Worm (Caenorhabditis elegans): ENCODE results near the gene clec-160.

clec-160 gene

DNA sequence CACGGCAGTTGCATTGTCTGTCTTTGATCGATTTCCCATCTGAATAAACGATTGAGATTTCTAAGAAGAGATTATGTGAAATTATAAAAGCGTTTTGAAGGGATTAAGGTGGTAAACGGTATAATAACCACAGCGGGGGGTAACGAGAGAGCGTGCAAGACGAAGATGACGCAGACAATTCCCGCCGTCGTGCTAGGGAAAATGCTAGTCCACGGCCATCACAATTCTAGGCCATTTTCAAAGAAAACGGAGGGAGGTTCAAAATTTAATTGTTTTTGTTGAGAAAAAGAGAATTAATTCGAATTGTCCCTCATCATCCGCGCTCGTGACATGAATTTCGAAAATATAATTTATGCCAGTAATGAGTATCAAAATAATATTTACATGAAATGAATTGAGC, 43.3 kb upstream of the clec-160 start, which contains the start of gene F10E9.11:
F10E9.11 (minus strand) TSS at position 161 of the 400 bp plus-strand sequence.
- TF ChIP-seq nfya-1 (tag; optimal IDR thresholded peaks at IDR 0.05): peak; percentile 62
- no peak for TF ChIP-seq C38D4.7 (GFP tag; optimal IDR thresholded peaks at IDR 0.05)
- no peak for TF ChIP-seq pag-3 (tag; optimal IDR thresholded peaks at IDR 0.05; ENCODE audit: borderline replicate concordance)
- peak; percentile 37 for TF ChIP-seq pha-2 (tag; optimal IDR thresholded peaks at IDR 0.05)
- peak; percentile 86 for TF ChIP-seq zip-5 (tag; optimal IDR thresholded peaks at IDR 0.05)
- peak; percentile 47 for TF ChIP-seq elt-2 (tag; optimal IDR thresholded peaks at IDR 0.05)
- no peak for TF ChIP-seq hlh-15 (tag; optimal IDR thresholded peaks at IDR 0.05)
- TF ChIP-seq syd-9 (tag; optimal IDR thresholded peaks at IDR 0.05): no peak
- TF ChIP-seq hlh-8 (tag; optimal IDR thresholded peaks at IDR 0.05): peak; percentile 86
- peak; percentile 99 for TF ChIP-seq ceh-31 (tag; optimal IDR thresholded peaks at IDR 0.05)
- peak; percentile 53 for TF ChIP-seq ahr-1 (tag; optimal IDR thresholded peaks at IDR 0.05)
- TF ChIP-seq pqm-1 (tag; optimal IDR thresholded peaks at IDR 0.05): peak; percentile 48
- no peak for TF ChIP-seq ceh-45 (GFP tag; IDR thresholded peaks at IDR 0.05)
- TF ChIP-seq fkh-10 (GFP tag; optimal IDR thresholded peaks at IDR 0.05): no peak
- TF ChIP-seq ceh-19 (GFP tag; optimal IDR thresholded peaks at IDR 0.05): no peak
- no peak for TF ChIP-seq sox-4 (tag; optimal IDR thresholded peaks at IDR 0.05)
- TF ChIP-seq tbx-2 (tag; optimal IDR thresholded peaks at IDR 0.05): peak; percentile 93
- TF ChIP-seq sdc-2 (tag; optimal IDR thresholded peaks at IDR 0.05): peak; percentile 53
- peak; percentile 56 for TF ChIP-seq fkh-6 (tag; optimal IDR thresholded peaks at IDR 0.05)
- peak; percentile 84 for TF ChIP-seq rnt-1 (tag; optimal IDR thresholded peaks at IDR 0.05)
- no peak for TF ChIP-seq sox-2 (GFP tag; IDR thresholded peaks at IDR 0.05)
- TF ChIP-seq hlh-13 (GFP tag; optimal IDR thresholded peaks at IDR 0.05): no peak
- peak; percentile 73 for TF ChIP-seq ceh-34 (tag; optimal IDR thresholded peaks at IDR 0.05)
- no peak for TF ChIP-seq ceh-24 (tag; optimal IDR thresholded peaks at IDR 0.05)
- TF ChIP-seq F13H6.1 (tag; optimal IDR thresholded peaks at IDR 0.05): peak; percentile 79
- peak; percentile 16 for TF ChIP-seq eyg-1 (tag; optimal IDR thresholded peaks at IDR 0.05)
- TF ChIP-seq hlh-30 (tag; optimal IDR thresholded peaks at IDR 0.05; ENCODE audit: insufficient read depth): peak; percentile 13
- no peak for TF ChIP-seq elt-4 (tag; optimal IDR thresholded peaks at IDR 0.05)
- peak; percentile 97 for TF ChIP-seq ceh-2 (tag; optimal IDR thresholded peaks at IDR 0.05)
- peak; percentile 43 for TF ChIP-seq ttx-3 (tag; optimal IDR thresholded peaks at IDR 0.05)
- peak; percentile 76 for TF ChIP-seq mec-3 (tag; optimal IDR thresholded peaks at IDR 0.05; ENCODE audit: borderline replicate concordance)
- TF ChIP-seq hlh-6 (tag; optimal IDR thresholded peaks at IDR 0.05): peak; percentile 34
- no peak for TF ChIP-seq odd-2 (tag; optimal IDR thresholded peaks at IDR 0.05)
- TF ChIP-seq Y22D7AL.16 (tag; optimal IDR thresholded peaks at IDR 0.05): no peak
- TF ChIP-seq lim-6 (tag; optimal IDR thresholded peaks at IDR 0.05): peak; percentile 79
- no peak for TF ChIP-seq unc-55 (GFP tag; optimal IDR thresholded peaks at IDR 0.05)
- TF ChIP-seq ceh-14 (tag; optimal IDR thresholded peaks at IDR 0.05): peak; percentile 81
- TF ChIP-seq ztf-16 (tag; optimal IDR thresholded peaks at IDR 0.05): peak; percentile 39
- peak; percentile 69 for TF ChIP-seq unc-42 (tag; optimal IDR thresholded peaks at IDR 0.05)
- peak; percentile 100 for TF ChIP-seq ref-2 (tag; optimal IDR thresholded peaks at IDR 0.05)
- no peak for TF ChIP-seq ceh-9 (tag; optimal IDR thresholded peaks at IDR 0.05)
- no peak for TF ChIP-seq nhr-11 (tag; optimal IDR thresholded peaks at IDR 0.05)
- TF ChIP-seq fax-1 (tag; optimal IDR thresholded peaks at IDR 0.05): peak; percentile 62
- no peak for TF ChIP-seq ceh-22 (tag; optimal IDR thresholded peaks at IDR 0.05)
- TF ChIP-seq unc-86 (tag; optimal IDR thresholded peaks at IDR 0.05): peak; percentile 45
- TF ChIP-seq dmd-4 (tag; optimal IDR thresholded peaks at IDR 0.05; ENCODE audit: borderline replicate concordance): peak; percentile 73
- no peak for TF ChIP-seq K09A11.1 (tag; optimal IDR thresholded peaks at IDR 0.05; ENCODE audit: insufficient read depth)
- peak; percentile 94 for TF ChIP-seq ets-4 (tag; optimal IDR thresholded peaks at IDR 0.05)
- peak; percentile 41; the same call in 1 of the 2 replicates for TF ChIP-seq unc-3 (GFP tag; conservative IDR thresholded peaks at IDR 0.05)
- peak; percentile 33 for TF ChIP-seq unc-3 (tag; optimal IDR thresholded peaks at IDR 0.05)
- peak; percentile 50 for TF ChIP-seq ceh-18 (tag; optimal IDR thresholded peaks at IDR 0.05)
- TF ChIP-seq gmeb-2 (tag; optimal IDR thresholded peaks at IDR 0.05): peak; percentile 1
- no peak for TF ChIP-seq dve-1 (tag; optimal IDR thresholded peaks at IDR 0.05)
- TF ChIP-seq ama-1 (optimal IDR thresholded peaks at IDR 0.05): no peak
